Fruit fly (Drosophila melanogaster) whole organism, embryonic: ENCODE results near the gene Spn27A.

Source experiments
- CG10321 ChIP-seq: fragments of 200-800 bp; sonication (Bioruptor generic); IDR thresholded peaks from 2 replicates; pipeline ENCODE4 v1.3.6; 2022; ENCODE audit warnings: missing biosample characterization, missing genetic modification characterization
- CG12391 ChIP-seq: fragments of 200-800 bp; sonication (Bioruptor generic); optimal IDR thresholded peaks from 3 replicates; lab custom pipeline; 2018; ENCODE audit warnings: missing biosample characterization, mild to moderate bottlenecking, missing genetic modification characterization, moderate library complexity
- CG12744 ChIP-seq: fragments of 200-800 bp; sonication (Bioruptor generic); optimal IDR thresholded peaks from 2 replicates; lab custom pipeline; 2016; ENCODE audit warnings: missing biosample characterization, missing genetic modification characterization
- CG15269 ChIP-seq: fragments of 200-800 bp; sonication (Bioruptor generic); optimal IDR thresholded peaks from 2 replicates; lab custom pipeline; 2018; ENCODE audit warnings: missing biosample characterization, mild to moderate bottlenecking, missing genetic modification characterization, moderate library complexity
- CG1603 ChIP-seq: fragments of 200-800 bp; sonication (Bioruptor generic); optimal IDR thresholded peaks from 2 replicates; lab custom pipeline; 2019; ENCODE audit warnings: missing biosample characterization, mild to moderate bottlenecking, missing genetic modification characterization, moderate library complexity
- CG16813 ChIP-seq: fragments of 200-800 bp; sonication (Bioruptor generic); IDR thresholded peaks from 3 replicates; pipeline ENCODE4 v1.3.6; 2022; ENCODE audit warnings: missing biosample characterization, missing genetic modification characterization; ENCODE audit not compliant: partially characterized antibody
- CG17385 ChIP-seq: fragments of 200-800 bp; sonication (Bioruptor generic); optimal IDR thresholded peaks from 3 replicates; lab custom pipeline; 2018; ENCODE audit warnings: missing biosample characterization, mild to moderate bottlenecking, missing genetic modification characterization
- CG17829 ChIP-seq: fragments of 200-800 bp; optimal IDR thresholded peaks from 2 replicates; lab custom pipeline; 2019; ENCODE audit warnings: missing biosample characterization, mild to moderate bottlenecking, missing genetic modification characterization, moderate library complexity
- CG18476 ChIP-seq: fragments of 200-800 bp; sonication (Bioruptor generic); optimal IDR thresholded peaks from 2 replicates; lab custom pipeline; 2016; ENCODE audit warnings: missing biosample characterization, mild to moderate bottlenecking, missing genetic modification characterization
- CG32772 ChIP-seq: fragments of 200-800 bp; sonication (Bioruptor generic); IDR thresholded peaks from 2 replicates; pipeline ENCODE4 v1.3.6; 2022; ENCODE audit warnings: missing biosample characterization, missing genetic modification characterization
- CG4328 ChIP-seq: fragments of 200-800 bp; sonication (Bioruptor generic); optimal IDR thresholded peaks from 3 replicates; lab custom pipeline; 2017; ENCODE audit warnings: missing biosample characterization, missing genetic modification reagents, missing genetic modification characterization
- CG5953 ChIP-seq: fragments of 200-800 bp; sonication (Bioruptor generic); IDR thresholded peaks from 2 replicates; pipeline ENCODE4 v1.3.6; 2022; ENCODE audit warnings: missing biosample characterization, missing genetic modification characterization
- CG6765 ChIP-seq: fragments of 200-800 bp; sonication (Bioruptor generic); optimal IDR thresholded peaks from 3 replicates; lab custom pipeline; 2017; ENCODE audit warnings: missing biosample characterization, mild to moderate bottlenecking, missing genetic modification characterization
- CHES-1-like ChIP-seq: fragments of 200-800 bp; sonication (Bioruptor generic); optimal IDR thresholded peaks from 2 replicates; lab custom pipeline; 2016; ENCODE audit warnings: missing biosample characterization, missing genetic modification characterization
- CrebB ChIP-seq: fragments of 200-800 bp; sonication (Bioruptor generic); optimal IDR thresholded peaks from 3 replicates; lab custom pipeline; 2018; ENCODE audit warnings: missing biosample characterization, mild to moderate bottlenecking, missing genetic modification characterization
- D ChIP-seq, 2 experiments: fragments of 200-800 bp in 1 of 2; fragments of >200 bp in 1 of 2; sonication (Bioruptor generic) in 1 of 2; optimal IDR thresholded peaks; 2 replicates in 1 of 2; 3 replicates in 1 of 2; lab custom pipeline; 2017; ENCODE audit warnings: mild to moderate bottlenecking in 1 of 2, missing biosample characterization in 1 of 2, missing genetic modification characterization in 1 of 2, missing genetic modification reagents in 1 of 2
- D19A ChIP-seq: fragments of 200-800 bp; optimal IDR thresholded peaks from 3 replicates; lab custom pipeline; 2019; ENCODE audit warnings: missing biosample characterization, mild to moderate bottlenecking, missing genetic modification characterization, moderate library complexity
- D19B ChIP-seq: fragments of 200-800 bp; sonication (Bioruptor generic); optimal IDR thresholded peaks from 2 replicates; lab custom pipeline; 2017; ENCODE audit warnings: missing biosample characterization, mild to moderate bottlenecking, missing genetic modification characterization
- Dp ChIP-seq: fragments of 200-800 bp; sonication (Bioruptor generic); optimal IDR thresholded peaks from 2 replicates; lab custom pipeline; 2018; ENCODE audit warnings: missing biosample characterization, mild to moderate bottlenecking, missing genetic modification characterization, moderate library complexity
- ERR ChIP-seq: fragments of 200-800 bp; sonication (Bioruptor generic); optimal IDR thresholded peaks from 2 replicates; lab custom pipeline; 2016; ENCODE audit warnings: missing biosample characterization, missing genetic modification characterization
- Gsc ChIP-seq: fragments of 200-800 bp; sonication (Bioruptor generic); IDR thresholded peaks from 2 replicates; pipeline ENCODE4 v1.3.6; 2022; ENCODE audit warnings: missing biosample characterization, missing genetic modification characterization
- Hmr ChIP-seq: fragments of 200-800 bp; sonication (Bioruptor generic); optimal IDR thresholded peaks from 3 replicates; lab custom pipeline; 2017; ENCODE audit warnings: mild to moderate bottlenecking, missing biosample characterization, missing genetic modification reagents, missing genetic modification characterization
- MBD-R2 ChIP-seq: fragments of 200-800 bp; sonication (Bioruptor generic); IDR thresholded peaks from 2 replicates; pipeline ENCODE4 v1.3.6; 2022; ENCODE audit warnings: missing biosample characterization, missing genetic modification characterization
- NK7.1 ChIP-seq: fragments of 200-800 bp; sonication (Bioruptor generic); optimal IDR thresholded peaks from 3 replicates; lab custom pipeline; 2016; ENCODE audit warnings: missing biosample characterization, missing genetic modification characterization
- Opbp ChIP-seq: fragments of 200-800 bp; sonication (Bioruptor generic); IDR thresholded peaks from 3 replicates; pipeline ENCODE4 v1.3.6; 2022; ENCODE audit warnings: missing biosample characterization, missing genetic modification characterization; ENCODE audit not compliant: partially characterized antibody
- Stat92E ChIP-seq, 3 experiments: fragments of >200 bp in 2 of 3; fragments of 200-800 bp in 1 of 3; sonication (Bioruptor generic) in 1 of 3; optimal IDR thresholded peaks; 2 replicates each; lab custom pipeline; 2017 to 2019; ENCODE audit warnings: missing biosample characterization in 3 of 3, missing genetic modification characterization in 3 of 3, mild to moderate bottlenecking in 1 of 3, moderate library complexity in 1 of 3
- Xbp1 ChIP-seq: fragments of 200-800 bp; sonication (Bioruptor generic); optimal IDR thresholded peaks from 3 replicates; lab custom pipeline; 2016; ENCODE audit warnings: missing biosample characterization, mild to moderate bottlenecking, missing genetic modification characterization
- ara ChIP-seq: fragments of 200-800 bp; sonication (Bioruptor generic); IDR thresholded peaks from 2 replicates; pipeline ENCODE4 v1.3.6; 2022; ENCODE audit warnings: missing biosample characterization, missing genetic modification characterization
- bcd ChIP-seq: fragments of 200-800 bp; sonication (Bioruptor generic); optimal IDR thresholded peaks from 2 replicates; lab custom pipeline; 2017; ENCODE audit warnings: missing biosample characterization, mild to moderate bottlenecking, missing genetic modification characterization
- bsh ChIP-seq, 2 experiments: fragments of 200-800 bp; sonication (Bioruptor generic); optimal IDR thresholded peaks; 2 replicates each; lab custom pipeline; 2017 to 2018; ENCODE audit warnings: mild to moderate bottlenecking in 2 of 2, missing biosample characterization in 2 of 2, missing genetic modification characterization in 2 of 2, moderate library complexity in 1 of 2
- da ChIP-seq: fragments of 200-800 bp; sonication (Bioruptor generic); optimal IDR thresholded peaks from 2 replicates; lab custom pipeline; 2016; ENCODE audit warnings: missing biosample characterization, missing genetic modification characterization
- dmrt11E ChIP-seq: fragments of 200-800 bp; sonication (Bioruptor generic); optimal IDR thresholded peaks from 3 replicates; lab custom pipeline; 2018; ENCODE audit warnings: missing biosample characterization, mild to moderate bottlenecking, missing genetic modification characterization, moderate library complexity
- dmrt99B ChIP-seq: fragments of 200-800 bp; sonication (Bioruptor generic); optimal IDR thresholded peaks from 2 replicates; lab custom pipeline; 2018; ENCODE audit warnings: missing biosample characterization, mild to moderate bottlenecking, missing genetic modification characterization, moderate library complexity
- exex ChIP-seq: fragments of 200-800 bp; sonication (Bioruptor generic); optimal IDR thresholded peaks from 4 replicates; lab custom pipeline; 2018; ENCODE audit warnings: missing biosample characterization, mild to moderate bottlenecking, missing genetic modification characterization, moderate library complexity
- eyg ChIP-seq: fragments of 200-800 bp; sonication (Bioruptor generic); optimal IDR thresholded peaks from 3 replicates; lab custom pipeline; 2016; ENCODE audit warnings: missing biosample characterization, missing genetic modification characterization
- grau ChIP-seq: fragments of 200-800 bp; optimal IDR thresholded peaks from 3 replicates; lab custom pipeline; 2019; ENCODE audit warnings: missing biosample characterization, mild to moderate bottlenecking, missing genetic modification characterization, moderate library complexity
- jumu ChIP-seq: fragments of 200-800 bp; sonication (Bioruptor generic); optimal IDR thresholded peaks from 3 replicates; lab custom pipeline; 2016; ENCODE audit warnings: missing biosample characterization, missing genetic modification characterization
- kay ChIP-seq: fragments of 200-800 bp; sonication (Bioruptor generic); optimal IDR thresholded peaks from 2 replicates; lab custom pipeline; 2016; ENCODE audit warnings: missing biosample characterization, missing genetic modification characterization
- klu ChIP-seq: fragments of 200-800 bp; sonication (Bioruptor generic); IDR thresholded peaks from 2 replicates; pipeline ENCODE4 v1.3.6; 2022; ENCODE audit warnings: missing biosample characterization, missing genetic modification characterization
- lbe ChIP-seq: fragments of 200-800 bp; sonication (Bioruptor generic); optimal IDR thresholded peaks from 2 replicates; lab custom pipeline; 2016; ENCODE audit warnings: missing biosample characterization, mild to moderate bottlenecking, missing genetic modification characterization
- lmd ChIP-seq: fragments of 200-800 bp; sonication (Bioruptor generic); IDR thresholded peaks from 2 replicates; pipeline ENCODE4 v1.3.6; 2022; ENCODE audit warnings: missing biosample characterization, missing genetic modification characterization
- mirr ChIP-seq: fragments of 200-800 bp; sonication (Bioruptor generic); optimal IDR thresholded peaks from 3 replicates; lab custom pipeline; 2018; ENCODE audit warnings: missing biosample characterization, mild to moderate bottlenecking, missing genetic modification characterization
- mld ChIP-seq: fragments of 200-800 bp; sonication (Bioruptor generic); IDR thresholded peaks from 3 replicates; pipeline ENCODE4 v1.3.6; 2022; ENCODE audit warnings: missing biosample characterization, missing genetic modification characterization; ENCODE audit not compliant: partially characterized antibody
- nmo ChIP-seq: fragments of 200-800 bp; sonication (Bioruptor generic); optimal IDR thresholded peaks from 2 replicates; lab custom pipeline; 2018; ENCODE audit warnings: missing biosample characterization, mild to moderate bottlenecking, missing genetic modification characterization, moderate library complexity
- org-1 ChIP-seq: fragments of 200-800 bp; sonication (Bioruptor generic); optimal IDR thresholded peaks from 2 replicates; lab custom pipeline; 2017; ENCODE audit warnings: missing biosample characterization, missing genetic modification characterization
- pan ChIP-seq, 4 experiments: fragments of >200 bp in 3 of 4; fragments of 200-800 bp in 1 of 4; sonication (Bioruptor generic) in 1 of 4; optimal IDR thresholded peaks in 3 of 4; IDR thresholded peaks in 1 of 4; 2 replicates each; pipeline versions ENCODE4 v1.3.6 to Lab custom; 2017 to 2022; ENCODE audit warnings: missing biosample characterization in 2 of 4, missing genetic modification characterization in 2 of 4, mixed read lengths in 1 of 4
- salm ChIP-seq: fragments of 200-800 bp; sonication (Bioruptor generic); optimal IDR thresholded peaks from 2 replicates; lab custom pipeline; 2018; ENCODE audit warnings: missing biosample characterization, mild to moderate bottlenecking, missing genetic modification characterization
- sens ChIP-seq: fragments of 200-800 bp; sonication (Bioruptor generic); peaks from one replicate; lab custom pipeline; 2016; ENCODE audit warnings: missing biosample characterization, missing genetic modification characterization
- z ChIP-seq: fragments of 200-800 bp; sonication (Bioruptor generic); IDR thresholded peaks from 3 replicates; pipeline ENCODE4 v1.3.6; 2022; ENCODE audit warnings: missing biosample characterization, missing genetic modification characterization

Spn27A gene

dm6 chr2L:6693794-6694254, 20.7 kb upstream of the Spn27A start (continued):
- no peak for TF ChIP-seq Dp (GFP tag; lab: Kevin White, UChicago)
- no peak for TF ChIP-seq CG6765
- peak; percentile 27 for TF ChIP-seq bcd
- no peak for TF ChIP-seq CG32772 (GFP tag; lab: Robert Waterston, UW)
- TF ChIP-seq org-1 (GFP tag; lab: Kevin White, UChicago), result peak; percentile 36
- peak; percentile 59 for TF ChIP-seq CG17385
- TF ChIP-seq pan (optimal IDR thresholded peaks at IDR 0.05; lab: Kevin White, UChicago), result no peak
- no peak for TF ChIP-seq pan (GFP tag; optimal IDR thresholded peaks at IDR 0.05 in 1 of 2, IDR thresholded peaks at IDR 0.05 in 1 of 2)
- TF ChIP-seq CG10321, result no peak
- TF ChIP-seq exex (tag; lab: Kevin White, UChicago), result no peak
- TF ChIP-seq grau (tag; lab: Kevin White, UChicago), result peak; percentile 64
- TF ChIP-seq Stat92E (GFP tag; optimal IDR thresholded peaks at IDR 0.05; lab: Kevin White, UChicago), result no peak
- TF ChIP-seq jumu, result no peak
- no peak for TF ChIP-seq MBD-R2 (GFP tag; lab: Robert Waterston, UW)
- TF ChIP-seq CG1603 (tag; lab: Kevin White, UChicago), result peak; percentile 5
- no peak for TF ChIP-seq mld (GFP tag; lab: Robert Waterston, UW)
- peak; percentile 72 for TF ChIP-seq D19A (tag; lab: Kevin White, UChicago)
- TF ChIP-seq CG18476 (GFP tag; lab: Kevin White, UChicago), result no peak
- TF ChIP-seq dmrt99B (tag; lab: Kevin White, UChicago), result peak; percentile 75
- no peak for TF ChIP-seq NK7.1 (GFP tag; lab: Kevin White, UChicago)
- TF ChIP-seq eyg (GFP tag; lab: Kevin White, UChicago), result no peak
- TF ChIP-seq Opbp (GFP tag; lab: Robert Waterston, UW), result no peak
- TF ChIP-seq mirr (GFP tag; lab: Kevin White, UChicago), result no peak
- TF ChIP-seq lbe (GFP tag; lab: Kevin White, UChicago), result no peak
- TF ChIP-seq Xbp1 (GFP tag; lab: Kevin White, UChicago), result peak; percentile 23
- TF ChIP-seq klu, result no peak
- TF ChIP-seq lmd, result peak; percentile 20; the same call in 1 of the 2 replicates
- TF ChIP-seq CG17829 (tag; lab: Kevin White, UChicago), result peak; percentile 67
- TF ChIP-seq Gsc (GFP tag; lab: Robert Waterston, UW), result no peak
- no peak for TF ChIP-seq CG12744 (GFP tag; lab: Kevin White, UChicago)
- TF ChIP-seq D19B (GFP tag; lab: Kevin White, UChicago), result no peak
- TF ChIP-seq D (optimal IDR thresholded peaks at IDR 0.05; lab: Kevin White, UChicago), result no peak
- TF ChIP-seq D (GFP tag; optimal IDR thresholded peaks at IDR 0.05; lab: Kevin White, UChicago), result peak; percentile 70
- TF ChIP-seq CG5953, result no peak
- TF ChIP-seq z (GFP tag; lab: Robert Waterston, UW), result no peak
- TF ChIP-seq CG15269 (tag; lab: Kevin White, UChicago), result peak; percentile 54
- no peak for TF ChIP-seq kay (GFP tag; lab: Kevin White, UChicago)
- no peak for TF ChIP-seq CrebB (tag; lab: Kevin White, UChicago)
- no peak for TF ChIP-seq CG16813
- no peak for TF ChIP-seq salm (tag; lab: Kevin White, UChicago)
- TF ChIP-seq CHES-1-like, result no peak
- TF ChIP-seq sens (GFP tag; lab: Kevin White, UChicago), result peak; percentile 90
- peak; percentile 47 to 58 for TF ChIP-seq bsh (GFP tag; optimal IDR thresholded peaks at IDR 0.05; lab: Kevin White, UChicago)
- TF ChIP-seq ara (GFP tag; lab: Robert Waterston, UW), result no peak
- no peak for TF ChIP-seq ERR
- TF ChIP-seq nmo, result peak; percentile 76
- TF ChIP-seq CG4328 (GFP tag; lab: Kevin White, UChicago), result no peak
- TF ChIP-seq CG12391 (tag; lab: Kevin White, UChicago), result peak; percentile 63
- TF ChIP-seq Hmr, result peak; percentile 43
- no peak for TF ChIP-seq da
- TF ChIP-seq dmrt11E (tag; lab: Kevin White, UChicago), result peak; percentile 54
